Fruit fly (Drosophila melanogaster) whole organism, adult: ENCODE data around the gene Paf-AHalpha.
A peak's percentile ranks its signal among the peaks of the same experiment; 100 is the strongest.

Experiments
- CG11617 ChIP-seq: fragments of 200-800 bp; sonication (Bioruptor generic); optimal IDR thresholded peaks from 2 replicates; lab custom pipeline; 2017; ENCODE audit warnings: mild to moderate bottlenecking, missing biosample characterization, missing genetic modification reagents, missing genetic modification characterization
- CG12768 ChIP-seq: fragments of 200-800 bp; sonication (Bioruptor generic); optimal IDR thresholded peaks from 2 replicates; lab custom pipeline; 2017; ENCODE audit warnings: missing biosample characterization, missing genetic modification characterization, mild to moderate bottlenecking, moderate library complexity, missing genetic modification reagents
- CG14711 ChIP-seq: fragments of 200-800 bp; sonication (Bioruptor generic); optimal IDR thresholded peaks from 2 replicates; lab custom pipeline; 2018; ENCODE audit warnings: missing biosample characterization, mild to moderate bottlenecking, missing genetic modification characterization, moderate library complexity
- CG1620 ChIP-seq: fragments of 200-800 bp; sonication (Bioruptor generic); optimal IDR thresholded peaks from 2 replicates; lab custom pipeline; 2016; ENCODE audit warnings: missing biosample characterization, missing genetic modification characterization
- CG33017 ChIP-seq: fragments of 200-800 bp; sonication (Bioruptor generic); optimal IDR thresholded peaks from 2 replicates; lab custom pipeline; 2018; ENCODE audit warnings: missing biosample characterization, mild to moderate bottlenecking, missing genetic modification characterization, moderate library complexity
- CG5204 ChIP-seq: fragments of 200-800 bp; sonication (Bioruptor generic); optimal IDR thresholded peaks from 2 replicates; lab custom pipeline; 2016; ENCODE audit warnings: missing biosample characterization, missing genetic modification characterization
- CG7045 ChIP-seq: fragments of 200-800 bp; sonication (Bioruptor generic); optimal IDR thresholded peaks from 2 replicates; lab custom pipeline; 2017; ENCODE audit warnings: missing biosample characterization, mild to moderate bottlenecking, missing genetic modification characterization
- CG7101 ChIP-seq: fragments of 200-800 bp; sonication (Bioruptor generic); optimal IDR thresholded peaks from 2 replicates; lab custom pipeline; 2018; ENCODE audit warnings: missing biosample characterization, mild to moderate bottlenecking, missing genetic modification characterization, moderate library complexity
- Clk ChIP-seq: fragments of 200-800 bp; sonication (Bioruptor generic); optimal IDR thresholded peaks from 2 replicates; lab custom pipeline; 2017; ENCODE audit warnings: missing biosample characterization, missing genetic modification characterization
- Crg-1 ChIP-seq: fragments of 200-800 bp; sonication (Bioruptor generic); optimal IDR thresholded peaks from 2 replicates; lab custom pipeline; 2016; ENCODE audit warnings: missing biosample characterization, missing genetic modification characterization
- Hr96 ChIP-seq: fragments of 200-800 bp; sonication (Bioruptor generic); optimal IDR thresholded peaks from 2 replicates; lab custom pipeline; 2016; ENCODE audit warnings: missing biosample characterization, missing genetic modification characterization
- Mnt ChIP-seq: fragments of 200-800 bp; sonication (Bioruptor generic); optimal IDR thresholded peaks from 2 replicates; lab custom pipeline; 2016; ENCODE audit warnings: missing biosample characterization, mild to moderate bottlenecking, missing genetic modification characterization
- bab1 ChIP-seq: fragments of 200-800 bp; sonication (Bioruptor generic); optimal IDR thresholded peaks from 3 replicates; lab custom pipeline; 2019; ENCODE audit warnings: missing biosample characterization, mild to moderate bottlenecking, missing genetic modification characterization, moderate library complexity
- cic ChIP-seq: fragments of 200-800 bp; sonication (Bioruptor generic); optimal IDR thresholded peaks from 2 replicates; lab custom pipeline; 2017; ENCODE audit warnings: missing biosample characterization, mild to moderate bottlenecking, missing genetic modification characterization, moderate library complexity
- cnc ChIP-seq, 2 experiments: fragments of >200 bp; optimal IDR thresholded peaks; 2 replicates each; lab custom pipeline; 2017
- kay ChIP-seq: fragments of 200-800 bp; sonication (Bioruptor generic); peaks from one replicate; lab custom pipeline; 2016; ENCODE audit warnings: missing biosample characterization, missing genetic modification characterization, borderline replicate concordance
- ovo ChIP-seq: fragments of 200-800 bp; sonication (Bioruptor generic); optimal IDR thresholded peaks from 2 replicates; lab custom pipeline; 2016; ENCODE audit warnings: missing biosample characterization, missing genetic modification characterization
- pad ChIP-seq: fragments of 200-800 bp; sonication (Bioruptor generic); optimal IDR thresholded peaks from 3 replicates; lab custom pipeline; 2017; ENCODE audit warnings: missing biosample characterization, missing genetic modification characterization, mild to moderate bottlenecking, moderate library complexity, missing genetic modification reagents
- tj ChIP-seq: fragments of 200-800 bp; sonication (Bioruptor generic); optimal IDR thresholded peaks from 3 replicates; lab custom pipeline; 2017; ENCODE audit warnings: missing biosample characterization, mild to moderate bottlenecking, missing genetic modification characterization, moderate library complexity
- toe ChIP-seq: fragments of 200-800 bp; sonication (Bioruptor generic); optimal IDR thresholded peaks from 2 replicates; lab custom pipeline; 2016; ENCODE audit warnings: missing biosample characterization, missing genetic modification characterization

Paf-AHalpha gene

dm6 chrX:15758692-15759240, 26.6 kb downstream of the Paf-AHalpha start:
- TF ChIP-seq Hr96 (GFP tag; lab: Kevin White, UChicago) = no peak
- TF ChIP-seq CG11617 (GFP tag; lab: Kevin White, UChicago) = no peak
- no peak for TF ChIP-seq tj (GFP tag; lab: Kevin White, UChicago)
- TF ChIP-seq toe (GFP tag; lab: Kevin White, UChicago) = no peak
- no peak for TF ChIP-seq Clk (GFP tag; lab: Kevin White, UChicago)
- TF ChIP-seq cnc (optimal IDR thresholded peaks at IDR 0.05; lab: Kevin White, UChicago) = no peak
- no peak for TF ChIP-seq CG7045 (GFP tag; lab: Kevin White, UChicago)
- TF ChIP-seq CG14711 (tag; lab: Kevin White, UChicago) = no peak
- TF ChIP-seq Mnt (GFP tag; lab: Kevin White, UChicago) = peak; percentile 22
- TF ChIP-seq cic (GFP tag; lab: Kevin White, UChicago) = peak; percentile 26
- TF ChIP-seq CG33017 (tag; lab: Kevin White, UChicago) = no peak
- no peak for TF ChIP-seq ovo
- peak; percentile 47 for TF ChIP-seq kay (GFP tag; lab: Kevin White, UChicago)
- no peak for TF ChIP-seq CG1620 (GFP tag; lab: Kevin White, UChicago)
- peak; percentile 32 for TF ChIP-seq CG7101 (tag; lab: Kevin White, UChicago)
- peak; percentile 5 for TF ChIP-seq Crg-1 (GFP tag; lab: Kevin White, UChicago)
- TF ChIP-seq CG5204 = no peak
- no peak for TF ChIP-seq bab1 (GFP tag; lab: Kevin White, UChicago)
- TF ChIP-seq CG12768 (GFP tag; lab: Kevin White, UChicago) = no peak
- TF ChIP-seq pad = no peak

DNA sequence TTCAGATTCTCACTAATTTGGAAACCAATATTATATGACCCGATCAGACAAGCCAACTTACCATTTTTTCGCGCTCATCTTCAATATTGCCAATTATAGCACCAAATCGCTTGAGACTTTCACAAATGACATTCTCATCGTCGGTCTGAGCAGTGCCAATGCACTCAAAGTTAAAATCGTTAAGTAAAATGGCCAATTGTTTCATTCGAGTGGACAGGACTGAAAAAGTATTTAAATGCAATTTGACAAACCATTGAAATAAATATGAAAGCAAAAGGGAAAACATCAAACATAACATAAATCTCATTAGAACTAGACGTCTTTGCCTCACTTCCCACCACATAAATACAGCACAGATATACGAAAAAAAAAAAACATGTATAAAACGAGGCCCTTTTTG, 29.4 kb downstream of the Paf-AHalpha start, which contains the start of gene CG8260:
Gene CG8260, plus strand, starts transcription at position 301 of the 400 bp plus-strand sequence.
- TF ChIP-seq tj (GFP tag; lab: Kevin White, UChicago) = no peak
- no peak for TF ChIP-seq CG11617 (GFP tag; lab: Kevin White, UChicago)
- TF ChIP-seq CG7045 (GFP tag; lab: Kevin White, UChicago) = no peak
- TF ChIP-seq CG1620 (GFP tag; lab: Kevin White, UChicago) = no peak
- no peak for TF ChIP-seq Hr96 (GFP tag; lab: Kevin White, UChicago)
- TF ChIP-seq cnc (optimal IDR thresholded peaks at IDR 0.05; lab: Kevin White, UChicago) = no peak
- TF ChIP-seq Clk (GFP tag; lab: Kevin White, UChicago) = no peak
- TF ChIP-seq Crg-1 (GFP tag; lab: Kevin White, UChicago) = no peak
- TF ChIP-seq ovo = no peak
- no peak for TF ChIP-seq bab1 (GFP tag; lab: Kevin White, UChicago)
- no peak for TF ChIP-seq CG33017 (tag; lab: Kevin White, UChicago)
- no peak for TF ChIP-seq pad
- TF ChIP-seq CG7101 (tag; lab: Kevin White, UChicago) = no peak
- TF ChIP-seq CG12768 (GFP tag; lab: Kevin White, UChicago) = no peak
- TF ChIP-seq CG5204 = no peak

DNA sequence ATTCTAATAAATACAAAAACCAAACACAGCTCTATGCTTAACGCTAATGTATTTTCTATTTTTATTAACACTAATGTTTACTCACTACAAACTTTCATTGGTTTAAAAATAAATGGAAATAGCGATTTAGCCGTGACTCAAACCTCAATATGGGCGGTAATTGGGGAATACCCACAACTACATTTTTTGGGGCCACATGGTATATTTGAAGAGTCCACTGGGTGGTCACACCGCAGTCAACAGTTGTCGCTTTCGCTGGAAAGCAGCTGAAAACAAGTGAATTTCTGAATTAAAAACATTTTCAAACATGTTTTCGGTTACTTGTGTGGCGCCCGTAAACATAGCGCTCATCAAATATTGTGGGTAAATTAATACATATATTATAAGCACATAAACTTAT, 36.4 kb downstream of the Paf-AHalpha start, which contains the start of gene Mvd:
Gene Mvd, plus strand, starts transcription at position 222 of the 400 bp plus-strand sequence.
- TF ChIP-seq CG33017 (tag; lab: Kevin White, UChicago) (no peak), toe (GFP tag; lab: Kevin White, UChicago) (no peak), CG1620 (GFP tag; lab: Kevin White, UChicago) (peak; percentile 37), CG7101 (tag; lab: Kevin White, UChicago) (peak; percentile 4), ovo (peak; percentile 2), tj (GFP tag; lab: Kevin White, UChicago) (no peak), Mnt (GFP tag; lab: Kevin White, UChicago) (peak; percentile 85), CG14711 (tag; lab: Kevin White, UChicago) (no peak), CG11617 (GFP tag; lab: Kevin White, UChicago) (no peak), CG7045 (GFP tag; lab: Kevin White, UChicago) (no peak), Clk (GFP tag; lab: Kevin White, UChicago) (no peak), pad (no peak), bab1 (GFP tag; lab: Kevin White, UChicago) (peak; percentile 68), cnc (optimal IDR thresholded peaks at IDR 0.05; lab: Kevin White, UChicago) (no peak), CG5204 (no peak), Hr96 (GFP tag; lab: Kevin White, UChicago) (no peak), CG12768 (GFP tag; lab: Kevin White, UChicago) (no peak), cic (GFP tag; lab: Kevin White, UChicago) (no peak), kay (GFP tag; lab: Kevin White, UChicago) (peak; percentile 93), Crg-1 (GFP tag; lab: Kevin White, UChicago) (no peak)

- TF ChIP-seq pad = no peak
- TF ChIP-seq toe (GFP tag; lab: Kevin White, UChicago) = no peak
- TF ChIP-seq CG12768 (GFP tag; lab: Kevin White, UChicago) = no peak
- TF ChIP-seq Mnt (GFP tag; lab: Kevin White, UChicago) = peak; percentile 4
- TF ChIP-seq kay (GFP tag; lab: Kevin White, UChicago) = peak; percentile 88
Measured at dm6 chrX:15746682-15747196, 38.6 kb downstream of the Paf-AHalpha start.

- TF ChIP-seq CG14711 (tag; lab: Kevin White, UChicago) = no peak
- TF ChIP-seq CG11617 (GFP tag; lab: Kevin White, UChicago) = peak; percentile 49
- TF ChIP-seq CG12768 (GFP tag; lab: Kevin White, UChicago) = peak; percentile 5
- TF ChIP-seq tj (GFP tag; lab: Kevin White, UChicago) = peak; percentile 18
- TF ChIP-seq CG7045 (GFP tag; lab: Kevin White, UChicago) = no peak
- no peak for TF ChIP-seq Clk (GFP tag; lab: Kevin White, UChicago)
- TF ChIP-seq ovo = peak; percentile 22
- TF ChIP-seq Mnt (GFP tag; lab: Kevin White, UChicago) = peak; percentile 34
- TF ChIP-seq CG7101 (tag; lab: Kevin White, UChicago) = peak; percentile 49
- TF ChIP-seq CG1620 (GFP tag; lab: Kevin White, UChicago) = peak; percentile 21
Measured at dm6 chrX:15745905-15746681, 39.3 kb downstream of the Paf-AHalpha start, which contains the start of the genes CG8944 and CCT6. CG8944 (minus strand) TSS chrX:15746231. CCT6 (plus strand) TSS chrX:15746648.
